Worm (Caenorhabditis elegans): Measurements from ENCODE around the gene lev-9.
A peak's percentile ranks its signal among the peaks of the same experiment; 100 is the strongest.

Gene lev-9

DNA sequence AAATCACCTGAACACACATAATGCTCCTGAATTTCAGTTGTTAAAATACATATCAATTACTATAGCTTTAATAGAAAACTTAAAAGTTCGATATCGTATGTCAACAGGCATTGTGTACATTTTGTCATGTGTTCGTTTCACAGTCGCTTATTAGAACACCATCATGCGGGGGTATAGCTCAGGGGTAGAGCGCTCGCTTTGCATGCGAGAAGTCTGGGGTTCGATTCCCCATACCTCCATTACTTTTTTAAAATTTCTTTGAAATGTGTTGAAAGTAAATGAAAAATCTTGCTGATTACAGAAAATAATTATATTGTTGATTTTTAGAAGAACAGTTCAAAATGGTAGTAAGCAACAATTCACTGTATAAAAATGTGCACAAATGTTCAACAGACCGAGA is 5.4 kb downstream of the lev-9 start (continued):
- TF ChIP-seq snpc-1.3 (tag; optimal IDR thresholded peaks at IDR 0.05; ENCODE audit: insufficient read depth): peak; percentile 94
- no peak for TF ChIP-seq dpff-1 (tag; optimal IDR thresholded peaks at IDR 0.05)
- TF ChIP-seq B0035.1 (tag; optimal IDR thresholded peaks at IDR 0.05): peak; percentile 37
- TF ChIP-seq attf-3 (GFP tag; conservative IDR thresholded peaks at IDR 0.05): no peak
- TF ChIP-seq bed-1 (GFP tag; IDR thresholded peaks at IDR 0.05): no peak
- TF ChIP-seq madf-8 (GFP tag; conservative IDR thresholded peaks at IDR 0.05): no peak
- TF ChIP-seq C06A6.2 (GFP tag; conservative IDR thresholded peaks at IDR 0.05): no peak
- peak; percentile 94 for TF ChIP-seq ztf-25 (GFP tag; IDR thresholded peaks at IDR 0.05)
- no peak for TF ChIP-seq dpl-1 (GFP tag; optimal IDR thresholded peaks at IDR 0.05)
- TF ChIP-seq nfya-2 (GFP tag; IDR thresholded peaks at IDR 0.05): no peak
- TF ChIP-seq nfya-1 (tag; optimal IDR thresholded peaks at IDR 0.05; ENCODE audit: borderline replicate concordance, insufficient read depth): no peak
- no peak for TF ChIP-seq gei-17 (GFP tag; optimal IDR thresholded peaks at IDR 0.05)
- TF ChIP-seq ztf-18 (tag; optimal IDR thresholded peaks at IDR 0.05): peak; percentile 69
- TF ChIP-seq let-526 (GFP tag; IDR thresholded peaks at IDR 0.05): 0 out of 2 replicates have a peak, but pooled peaks have one; percentile 22
- TF ChIP-seq hrde-1 (tag; optimal IDR thresholded peaks at IDR 0.05; ENCODE audit: borderline replicate concordance): peak; percentile 74
- peak; percentile 60; the same call in 1 of the 2 replicates for TF ChIP-seq attf-6 (GFP tag; IDR thresholded peaks at IDR 0.05)
- no peak for TF ChIP-seq nhr-179 (tag; optimal IDR thresholded peaks at IDR 0.05)
- no peak for TF ChIP-seq ama-1 (optimal IDR thresholded peaks at IDR 0.05)
- TF ChIP-seq ama-1 (GFP tag; optimal IDR thresholded peaks at IDR 0.05): peak; percentile 67 to 84
- no peak for TF ChIP-seq ceh-58 (GFP tag; IDR thresholded peaks at IDR 0.05)
- TF ChIP-seq hlh-26 (GFP tag; conservative IDR thresholded peaks at IDR 0.05): no peak
- peak; percentile 65 for TF ChIP-seq lsy-27 (tag; optimal IDR thresholded peaks at IDR 0.05; ENCODE audit: borderline replicate concordance, insufficient read depth)
- peak; percentile 70 for TF ChIP-seq F23B12.7 (tag; optimal IDR thresholded peaks at IDR 0.05; ENCODE audit: insufficient read depth)
- peak; percentile 97 for TF ChIP-seq rpc-1 (optimal IDR thresholded peaks at IDR 0.05)
- peak; percentile 100 for TF ChIP-seq rpc-1 (tag; optimal IDR thresholded peaks at IDR 0.05)
- peak; percentile 44 for TF ChIP-seq T07F8.4 (tag; optimal IDR thresholded peaks at IDR 0.05)
- TF ChIP-seq ekl-4 (GFP tag; IDR thresholded peaks at IDR 0.05): peak; percentile 80
- TF ChIP-seq tbx-9 (tag; optimal IDR thresholded peaks at IDR 0.05; ENCODE audit: borderline replicate concordance): no peak
- peak; percentile 83 for TF ChIP-seq ZK185.1 (tag; optimal IDR thresholded peaks at IDR 0.05; ENCODE audit: poor library complexity, severe bottlenecking)
- no peak for TF ChIP-seq repo-1 (tag; optimal IDR thresholded peaks at IDR 0.05)
- TF ChIP-seq F33H1.4 (GFP tag; IDR thresholded peaks at IDR 0.05): no peak

DNA sequence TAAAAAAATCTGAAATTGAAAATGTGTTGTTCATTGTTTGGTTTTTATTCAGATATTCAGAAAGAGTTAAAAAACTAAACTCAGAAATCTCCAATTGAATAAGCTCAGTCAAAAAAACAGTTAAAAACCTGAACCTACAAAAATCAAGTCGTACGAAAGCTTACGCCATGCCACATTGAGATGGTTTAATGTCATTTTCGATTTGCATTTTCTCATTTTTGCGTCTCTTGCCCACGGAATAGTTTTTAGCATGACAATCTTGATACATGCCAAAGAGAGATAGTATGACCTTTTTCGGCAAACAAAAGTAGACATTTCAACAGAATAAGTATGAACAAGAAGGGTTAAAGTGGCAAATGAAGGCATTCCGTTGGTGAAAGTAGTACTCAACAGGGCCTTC is 10.5 kb downstream of the lev-9 start:
- no peak for TF ChIP-seq lsl-1 (GFP tag; optimal IDR thresholded peaks at IDR 0.05)
- no peak for TF ChIP-seq ztf-26 (tag; optimal IDR thresholded peaks at IDR 0.05)
- TF ChIP-seq F22D6.2 (tag; optimal IDR thresholded peaks at IDR 0.05): no peak
- TF ChIP-seq tbp1 (GFP tag; optimal IDR thresholded peaks at IDR 0.05): no peak
- TF ChIP-seq lag-1 (GFP tag; IDR thresholded peaks at IDR 0.05): no peak
- TF ChIP-seq nhr-27 (tag; optimal IDR thresholded peaks at IDR 0.05): no peak
- TF ChIP-seq lir-1 (GFP tag; conservative IDR thresholded peaks at IDR 0.05): no peak
- TF ChIP-seq atf-7 (tag; optimal IDR thresholded peaks at IDR 0.05): no peak
- TF ChIP-seq zfh-2 (GFP tag; conservative IDR thresholded peaks at IDR 0.05): no peak
- TF ChIP-seq xnd-1 (tag; optimal IDR thresholded peaks at IDR 0.05): no peak
- no peak for TF ChIP-seq madf-8 (GFP tag; conservative IDR thresholded peaks at IDR 0.05)
- no peak for TF ChIP-seq somi-1 (GFP tag; optimal IDR thresholded peaks at IDR 0.05)
- TF ChIP-seq die-1 (tag; optimal IDR thresholded peaks at IDR 0.05): no peak
- TF ChIP-seq fkh-3 (tag; optimal IDR thresholded peaks at IDR 0.05): no peak
- TF ChIP-seq ceh-58 (GFP tag; IDR thresholded peaks at IDR 0.05): no peak

Data from whole organism, young adult.